Worm (Caenorhabditis elegans) whole organism, midembryonic: ENCODE measurements around the gene srh-39.

Experiments used
- T22C8.4 ChIP-seq: fragments of 200-800 bp; sonication (Bioruptor generic); IDR thresholded peaks from 2 replicates; pipeline ENCODE4 v1.3.6; 2022; ENCODE audit warnings: missing genetic modification characterization, missing compliant biosample characterization
- cog-1 ChIP-seq: sonication (generic microtip); optimal IDR thresholded peaks from 2 replicates; lab custom pipeline; 2016; ENCODE audit warnings: missing genetic modification characterization, missing compliant biosample characterization
- flt-1 ChIP-seq: fragments of 200-800 bp; sonication (Bioruptor generic); IDR thresholded peaks from 2 replicates; pipeline ENCODE4 v1.3.6; 2022; ENCODE audit warnings: missing genetic modification characterization, missing compliant biosample characterization
- klf-2 ChIP-seq: fragments of 200-800 bp; sonication (Bioruptor generic); conservative IDR thresholded peaks from 2 replicates; pipeline ENCODE4 v1.3.6; 2022; ENCODE audit warnings: missing genetic modification reagents, missing genetic modification characterization, missing compliant biosample characterization
- med-1 ChIP-seq: sonication (generic microtip); optimal IDR thresholded peaks from 2 replicates; lab custom pipeline; 2017; ENCODE audit warnings: missing genetic modification characterization, mild to moderate bottlenecking, missing compliant biosample characterization, antibody characterized with exemption, missing genetic modification reagents; ENCODE audit not compliant: insufficient read depth
- tab-1 ChIP-seq: fragments of 200-800 bp; sonication (Bioruptor generic); IDR thresholded peaks from 2 replicates; pipeline ENCODE4 v1.3.6; 2022; ENCODE audit warnings: missing genetic modification characterization, missing compliant biosample characterization
- ztf-23 ChIP-seq: fragments of 200-800 bp; sonication (Bioruptor generic); IDR thresholded peaks from 2 replicates; pipeline ENCODE4 v1.3.6; 2022; ENCODE audit warnings: missing genetic modification reagents, missing genetic modification characterization, missing compliant biosample characterization
- ztf-29 ChIP-seq: fragments of 200-800 bp; sonication (Bioruptor generic); IDR thresholded peaks from 2 replicates; pipeline ENCODE4 v1.3.6; 2022; ENCODE audit warnings: missing genetic modification reagents, missing genetic modification characterization, missing compliant biosample characterization

DNA sequence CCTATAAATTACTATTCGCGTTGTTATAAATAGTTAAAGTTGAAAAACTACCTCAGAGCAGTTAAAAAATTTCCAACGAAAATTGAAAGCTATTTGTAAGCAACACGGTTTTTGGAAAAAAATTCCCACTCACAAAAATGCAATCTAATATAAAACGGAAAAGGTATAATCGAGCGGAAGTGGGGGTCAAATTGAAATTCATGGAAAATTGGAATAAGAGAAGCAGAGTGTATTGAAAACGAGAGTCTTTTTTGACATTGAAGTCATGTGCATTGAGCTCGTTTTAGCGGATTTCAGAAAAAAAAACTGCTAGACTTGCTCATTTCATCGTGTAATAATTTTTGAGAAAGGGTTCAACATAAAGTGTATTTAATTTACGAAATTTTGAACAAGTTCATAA, 4.9 kb upstream of the srh-39 start:
- TF ChIP-seq cog-1 (tag; lab: Kevin White, UChicago) (no peak), ztf-23 (no peak), flt-1 (GFP tag; lab: Robert Waterston, UW) (no peak), ztf-29 (no peak), med-1 (GFP tag; lab: Kevin White, UChicago) (no peak), T22C8.4 (GFP tag; lab: Robert Waterston, UW) (no peak), klf-2 (GFP tag; lab: Robert Waterston, UW) (no peak), tab-1 (GFP tag; lab: Robert Waterston, UW) (no peak)
